Worm (Caenorhabditis elegans): Measurements from ENCODE around the gene C29F3.3.
A peak's percentile ranks its signal among the peaks of the same experiment; 100 is the strongest.

Gene C29F3.3

DNA sequence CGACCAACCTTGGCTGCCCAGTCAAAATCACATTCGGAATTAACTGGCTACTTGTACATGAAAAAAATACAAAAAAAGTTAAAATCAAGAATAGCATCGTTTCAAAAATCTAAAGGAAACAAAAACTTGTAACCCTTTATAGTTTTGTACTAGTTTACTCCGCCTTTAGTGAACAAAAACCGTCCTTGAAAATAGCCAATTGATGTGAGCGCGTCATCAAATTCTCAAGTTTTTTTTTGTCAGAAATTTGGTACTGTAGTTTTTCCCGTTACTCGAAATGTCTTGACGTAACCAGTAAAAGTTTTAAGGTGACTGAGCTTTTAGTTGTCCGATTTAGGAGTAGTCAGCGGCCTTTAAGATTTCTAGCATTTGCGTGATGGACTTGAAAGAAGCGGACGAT is at the start of gene C29F3.3:
C29F3.3 (minus strand) TSS at position 101 of the 400 bp plus-strand sequence.
- no peak for TF ChIP-seq nhr-28 (tag; optimal IDR thresholded peaks at IDR 0.05)
- no peak for TF ChIP-seq aly-2 (tag; optimal IDR thresholded peaks at IDR 0.05)
- TF ChIP-seq hpl-2 (GFP tag; optimal IDR thresholded peaks at IDR 0.05): no peak
- TF ChIP-seq nhr-19 (GFP tag; conservative IDR thresholded peaks at IDR 0.05): no peak
- TF ChIP-seq nhr-47 (tag; optimal IDR thresholded peaks at IDR 0.05): no peak
- no peak for TF ChIP-seq sox-4 (tag; optimal IDR thresholded peaks at IDR 0.05)
- TF ChIP-seq jun-1 (tag; optimal IDR thresholded peaks at IDR 0.05): no peak
- no peak for TF ChIP-seq ces-1 (GFP tag; optimal IDR thresholded peaks at IDR 0.05)
- TF ChIP-seq snu-23 (GFP tag; optimal IDR thresholded peaks at IDR 0.05): no peak
- no peak for TF ChIP-seq nhr-84 (tag; optimal IDR thresholded peaks at IDR 0.05)
- no peak for TF ChIP-seq Y116A8C.19 (tag; optimal IDR thresholded peaks at IDR 0.05; ENCODE audit: borderline replicate concordance)
- TF ChIP-seq mdl-1 (tag; optimal IDR thresholded peaks at IDR 0.05): no peak
- TF ChIP-seq sptf-1 (tag; optimal IDR thresholded peaks at IDR 0.05): no peak
- no peak for TF ChIP-seq grh-1 (GFP tag; IDR thresholded peaks at IDR 0.05)
- no peak for TF ChIP-seq alr-1 (tag; optimal IDR thresholded peaks at IDR 0.05; ENCODE audit: borderline replicate concordance)
- no peak for TF ChIP-seq rnt-1 (tag; optimal IDR thresholded peaks at IDR 0.05)
- no peak for TF ChIP-seq xbp-1 (tag; optimal IDR thresholded peaks at IDR 0.05)

- TF ChIP-seq efl-1 (optimal IDR thresholded peaks at IDR 0.05): no peak
- peak in 1 of 2 experiments; percentile 95 for TF ChIP-seq efl-1 (GFP tag; optimal IDR thresholded peaks at IDR 0.05 in 1 of 2)
- no peak for TF ChIP-seq C16A3.4 (tag; optimal IDR thresholded peaks at IDR 0.05)
- no peak for TF ChIP-seq nhr-237 (tag; optimal IDR thresholded peaks at IDR 0.05)
- TF ChIP-seq lin-35 (GFP tag; optimal IDR thresholded peaks at IDR 0.05): peak in 1 of 2 experiments; percentile 7
These were observed 48.2 kb upstream of the C29F3.3 start, which contains the start of gene cyb-3 for ce11 chrV:15395347-15395746. Gene cyb-3 (plus strand): TSS chrV:15395696.

ce11 chrV:15394906-15395305 is 47.7 kb upstream of the C29F3.3 start, which contains the start of gene T06E6.1:
Gene T06E6.1 (minus strand): TSS chrV:15394961.
- peak; percentile 66 to 86 (median 77) for TF ChIP-seq dpl-1 (GFP tag; optimal IDR thresholded peaks at IDR 0.05)
- peak; percentile 68 to 90 for TF ChIP-seq lin-35 (GFP tag; optimal IDR thresholded peaks at IDR 0.05)
- TF ChIP-seq nhr-77 (tag; optimal IDR thresholded peaks at IDR 0.05): no peak
- no peak for TF ChIP-seq lin-13 (GFP tag; optimal IDR thresholded peaks at IDR 0.05)
- peak; percentile 39 to 78 for TF ChIP-seq efl-1 (optimal IDR thresholded peaks at IDR 0.05)
- TF ChIP-seq efl-1 (GFP tag; optimal IDR thresholded peaks at IDR 0.05 in 1 of 2): peak; percentile 86 to 98
- no peak for TF ChIP-seq nhr-85 (tag)
- no peak for TF ChIP-seq nhr-47 (tag; optimal IDR thresholded peaks at IDR 0.05)
- TF ChIP-seq lsy-2 (tag; optimal IDR thresholded peaks at IDR 0.05): peak in 1 of 2 experiments; percentile 7

DNA sequence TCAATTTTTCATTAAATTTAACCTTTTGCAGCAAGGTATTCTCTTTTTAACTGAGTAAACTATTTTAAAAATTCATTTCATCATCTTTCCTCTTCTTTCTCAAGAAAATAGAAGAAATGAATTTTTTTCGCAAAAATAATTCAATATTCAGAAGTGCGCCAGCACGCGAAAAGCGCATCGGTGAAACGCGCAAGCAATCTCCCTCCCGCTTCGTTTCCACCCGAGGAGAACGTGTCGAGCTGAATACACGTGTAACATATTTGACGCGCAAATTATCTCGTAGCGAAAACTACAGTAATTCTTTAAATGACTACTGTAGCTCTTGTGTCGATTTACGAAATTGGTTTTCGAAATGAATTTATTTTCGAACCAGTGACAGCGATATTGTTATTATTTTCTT is 44.9 kb upstream of the C29F3.3 start:
- no peak for TF ChIP-seq unc-30 (tag; optimal IDR thresholded peaks at IDR 0.05)

DNA sequence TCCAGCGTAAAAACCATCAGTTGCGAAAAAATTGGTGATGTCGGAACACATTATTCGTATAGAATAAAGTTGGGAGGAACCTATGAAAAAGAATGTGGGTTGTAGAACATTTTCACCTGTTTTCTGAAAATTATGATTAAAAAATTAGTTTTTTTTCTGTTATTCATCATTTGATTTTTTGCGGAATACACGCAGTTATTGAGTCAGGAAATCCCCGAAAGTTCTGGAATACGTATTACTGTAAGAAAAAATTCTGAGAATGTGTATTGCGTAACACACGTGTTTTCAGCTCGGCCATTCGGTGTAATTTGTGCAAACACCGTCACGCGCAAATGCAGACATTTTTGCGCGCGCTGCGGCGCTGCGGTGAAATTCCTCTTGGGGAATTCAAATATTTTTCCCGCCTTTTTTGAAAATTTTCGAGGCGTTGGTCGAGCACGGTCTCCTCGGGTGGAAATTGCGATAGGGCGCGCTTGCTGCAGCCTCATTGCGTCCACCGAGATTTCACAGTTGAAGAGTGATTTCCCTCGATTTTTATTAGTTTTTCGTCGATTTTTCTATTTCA is 41.7 kb upstream of the C29F3.3 start, which contains the start of gene srh-170:
srh-170 (minus strand) TSS at position 51 of the 565 bp plus-strand sequence.
- TF ChIP-seq dpl-1 (GFP tag; optimal IDR thresholded peaks at IDR 0.05) (peak in 2 of 3 experiments; percentile 16 to 52), F16B12.6 (tag; optimal IDR thresholded peaks at IDR 0.05) (peak; percentile 49), grh-1 (GFP tag; IDR thresholded peaks at IDR 0.05) (peak; percentile 57), sup-37 (GFP tag; optimal IDR thresholded peaks at IDR 0.05) (no peak), skn-1 (tag; optimal IDR thresholded peaks at IDR 0.05) (no peak), snu-23 (GFP tag; optimal IDR thresholded peaks at IDR 0.05) (peak; percentile 23), nhr-71 (tag; optimal IDR thresholded peaks at IDR 0.05) (peak; percentile 11), isw-1 (GFP tag; IDR thresholded peaks at IDR 0.05) (0 out of 2 replicates have a peak, but pooled peaks have one; percentile 16), lin-14 (GFP tag; optimal IDR thresholded peaks at IDR 0.05) (no peak), efl-1 (optimal IDR thresholded peaks at IDR 0.05) (peak; percentile 35 to 73), efl-1 (GFP tag; optimal IDR thresholded peaks at IDR 0.05 in 1 of 2) (peak; percentile 46 to 72), nhr-47 (tag; optimal IDR thresholded peaks at IDR 0.05) (peak; percentile 8)
